Worm (Caenorhabditis elegans) whole organism, L1 larva: ENCODE measurements around the gene irld-63.

ENCODE experiments used
- C16A3.4 ChIP-seq: fragments of 150-350 bp; optimal IDR thresholded peaks from 2 replicates; lab custom pipeline; 2014; ENCODE audit warnings: missing biosample characterization, missing genetic modification characterization
- C34B4.2 ChIP-seq: sonication (generic microtip); optimal IDR thresholded peaks from 2 replicates; lab custom pipeline; 2017; ENCODE audit warnings: mild to moderate bottlenecking, missing genetic modification characterization, missing compliant biosample characterization
- F16B12.6 ChIP-seq: fragments of 150-350 bp; optimal IDR thresholded peaks from 2 replicates; lab custom pipeline; 2014; ENCODE audit warnings: missing biosample characterization, missing genetic modification characterization
- aha-1 ChIP-seq: fragments of 150-350 bp; optimal IDR thresholded peaks from 2 replicates; lab custom pipeline; 2014; ENCODE audit warnings: missing biosample characterization, missing genetic modification characterization
- alr-1 ChIP-seq: fragments of 200-800 bp; sonication (Bioruptor generic); optimal IDR thresholded peaks from 2 replicates; lab custom pipeline; 2018; ENCODE audit warnings: borderline replicate concordance, mild to moderate bottlenecking, missing genetic modification characterization, missing compliant biosample characterization
- aly-2 ChIP-seq: fragments of 150-350 bp; optimal IDR thresholded peaks from 2 replicates; lab custom pipeline; 2014; ENCODE audit warnings: missing biosample characterization, missing genetic modification characterization
- ama-1 ChIP-seq: fragments of 150-350 bp; optimal IDR thresholded peaks from 2 replicates; lab custom pipeline; 2014
- ceh-8 ChIP-seq: fragments of 200-800 bp; sonication (Bioruptor generic); optimal IDR thresholded peaks from 2 replicates; lab custom pipeline; 2018; ENCODE audit warnings: mild to moderate bottlenecking, missing genetic modification characterization, moderate library complexity, missing compliant biosample characterization
- ceh-82 ChIP-seq, 3 experiments: fragments of 150-350 bp in 1 of 3; sonication (generic microtip) in 2 of 3; optimal IDR thresholded peaks; 2 replicates each; lab custom pipeline; 2014 to 2017; ENCODE audit warnings: missing biosample characterization in 3 of 3, missing genetic modification characterization in 3 of 3
- ceh-90 ChIP-seq: sonication (generic microtip); optimal IDR thresholded peaks from 2 replicates; lab custom pipeline; 2016; ENCODE audit warnings: missing genetic modification characterization, missing compliant biosample characterization
- ces-1 ChIP-seq: fragments of 150-350 bp; optimal IDR thresholded peaks from 2 replicates; lab custom pipeline; 2014; ENCODE audit warnings: missing biosample characterization, missing genetic modification reagents, missing genetic modification characterization
- dsc-1 ChIP-seq: sonication (generic microtip); optimal IDR thresholded peaks from 2 replicates; lab custom pipeline; 2016; ENCODE audit warnings: mild to moderate bottlenecking, missing genetic modification characterization, missing compliant biosample characterization
- elt-2 ChIP-seq: sonication (generic microtip); optimal IDR thresholded peaks from 2 replicates; lab custom pipeline; 2016; ENCODE audit warnings: missing genetic modification characterization, mild to moderate bottlenecking, inconsistent platforms, missing compliant biosample characterization, missing genetic modification reagents
- fkh-4 ChIP-seq: sonication (generic microtip); optimal IDR thresholded peaks from 2 replicates; lab custom pipeline; 2016; ENCODE audit warnings: missing compliant biosample characterization, missing genetic modification characterization, borderline replicate concordance
- fkh-8 ChIP-seq: sonication (generic microtip); optimal IDR thresholded peaks from 2 replicates; lab custom pipeline; 2016; ENCODE audit warnings: mild to moderate bottlenecking, missing genetic modification characterization, missing compliant biosample characterization
- grh-1 ChIP-seq: fragments of 200-800 bp; sonication (Bioruptor generic); IDR thresholded peaks from 2 replicates; pipeline ENCODE4 v1.3.6; 2022; ENCODE audit warnings: missing genetic modification reagents, missing genetic modification characterization, missing compliant biosample characterization
- hlh-17 ChIP-seq: fragments of 200-800 bp; sonication (Bioruptor generic); optimal IDR thresholded peaks from 2 replicates; lab custom pipeline; 2018; ENCODE audit warnings: missing genetic modification characterization, mild to moderate bottlenecking, missing compliant biosample characterization, moderate library complexity, borderline replicate concordance
- hlh-4 ChIP-seq: sonication (generic microtip); optimal IDR thresholded peaks from 2 replicates; lab custom pipeline; 2016; ENCODE audit warnings: mild to moderate bottlenecking, missing genetic modification characterization, missing compliant biosample characterization
- irx-1 ChIP-seq: sonication (generic microtip); optimal IDR thresholded peaks from 2 replicates; lab custom pipeline; 2016; ENCODE audit warnings: missing genetic modification characterization, missing compliant biosample characterization
- isw-1 ChIP-seq: fragments of 200-800 bp; sonication (Bioruptor generic); IDR thresholded peaks from 2 replicates; pipeline ENCODE4 v1.3.6; 2022; ENCODE audit warnings: missing genetic modification characterization, missing compliant biosample characterization
- lin-14 ChIP-seq: fragments of 200-800 bp; sonication (Bioruptor generic); optimal IDR thresholded peaks from 2 replicates; lab custom pipeline; 2018; ENCODE audit warnings: mild to moderate bottlenecking, missing genetic modification characterization, moderate library complexity, missing compliant biosample characterization
- lin-15B ChIP-seq: fragments of 150-350 bp; sonication (generic microtip); optimal IDR thresholded peaks from 3 replicates; lab custom pipeline; 2014; ENCODE audit warnings: missing biosample characterization, missing genetic modification characterization
- lin-39 ChIP-seq: fragments of 150-350 bp; optimal IDR thresholded peaks from 2 replicates; lab custom pipeline; 2014; ENCODE audit warnings: missing biosample characterization, missing genetic modification reagents, missing genetic modification characterization
- lir-3 ChIP-seq: sonication (generic microtip); optimal IDR thresholded peaks from 2 replicates; lab custom pipeline; 2016; ENCODE audit warnings: mild to moderate bottlenecking, missing genetic modification characterization, moderate library complexity, missing compliant biosample characterization; ENCODE audit not compliant: poor library complexity
- lsy-2 ChIP-seq, 2 experiments: fragments of 150-350 bp; optimal IDR thresholded peaks; 2 replicates each; lab custom pipeline; 2014; ENCODE audit warnings: missing biosample characterization in 2 of 2, missing genetic modification characterization in 2 of 2
- mab-9 ChIP-seq: fragments of 200-800 bp; sonication (Bioruptor generic); IDR thresholded peaks from 2 replicates; pipeline ENCODE4 v1.3.6; 2022; ENCODE audit warnings: missing genetic modification reagents, missing genetic modification characterization, missing compliant biosample characterization
- mef-2 ChIP-seq: fragments of 150-350 bp; optimal IDR thresholded peaks from 2 replicates; lab custom pipeline; 2014; ENCODE audit warnings: missing biosample characterization, missing genetic modification characterization
- mep-1 ChIP-seq: fragments of 150-350 bp; optimal IDR thresholded peaks from 2 replicates; lab custom pipeline; 2014; ENCODE audit warnings: missing biosample characterization, missing genetic modification characterization
- nhr-11 ChIP-seq: fragments of 150-350 bp; optimal IDR thresholded peaks from 2 replicates; lab custom pipeline; 2014; ENCODE audit warnings: missing biosample characterization, missing genetic modification characterization
- nhr-71 ChIP-seq: sonication (generic microtip); optimal IDR thresholded peaks from 2 replicates; lab custom pipeline; 2016; ENCODE audit warnings: mild to moderate bottlenecking, missing genetic modification characterization, moderate library complexity, missing compliant biosample characterization
- nhr-76 ChIP-seq: sonication (generic microtip); optimal IDR thresholded peaks from 2 replicates; lab custom pipeline; 2017; ENCODE audit warnings: missing biosample characterization, missing genetic modification characterization
- nhr-84 ChIP-seq: sonication (generic microtip); optimal IDR thresholded peaks from 2 replicates; lab custom pipeline; 2017; ENCODE audit warnings: missing biosample characterization, missing genetic modification characterization
- nhr-90 ChIP-seq: sonication (generic microtip); optimal IDR thresholded peaks from 2 replicates; lab custom pipeline; 2016; ENCODE audit warnings: mild to moderate bottlenecking, missing genetic modification characterization, missing compliant biosample characterization; ENCODE audit not compliant: poor library complexity
- skn-1 ChIP-seq: fragments of 150-350 bp; optimal IDR thresholded peaks from 2 replicates; lab custom pipeline; 2014; ENCODE audit warnings: missing biosample characterization, missing genetic modification characterization
- snpc-4 ChIP-seq: fragments of 150-350 bp; optimal IDR thresholded peaks from 2 replicates; lab custom pipeline; 2014; ENCODE audit warnings: missing biosample characterization, missing genetic modification characterization
- snu-23 ChIP-seq: sonication (generic microtip); optimal IDR thresholded peaks from 2 replicates; lab custom pipeline; 2016; ENCODE audit warnings: missing genetic modification characterization, missing compliant biosample characterization
- sox-4 ChIP-seq: sonication (generic microtip); optimal IDR thresholded peaks from 2 replicates; lab custom pipeline; 2016; ENCODE audit warnings: missing genetic modification characterization, missing compliant biosample characterization
- sptf-1 ChIP-seq: fragments of 150-350 bp; optimal IDR thresholded peaks from 2 replicates; lab custom pipeline; 2014; ENCODE audit warnings: missing biosample characterization, missing genetic modification characterization
- swsn-7 ChIP-seq: sonication (generic microtip); optimal IDR thresholded peaks from 2 replicates; lab custom pipeline; 2016; ENCODE audit warnings: missing genetic modification characterization, missing compliant biosample characterization
- tbx-2 ChIP-seq: sonication (generic microtip); optimal IDR thresholded peaks from 2 replicates; lab custom pipeline; 2016; ENCODE audit warnings: missing genetic modification characterization, missing compliant biosample characterization
- tlp-1 ChIP-seq: fragments of 150-350 bp; optimal IDR thresholded peaks from 2 replicates; lab custom pipeline; 2014; ENCODE audit warnings: missing biosample characterization, missing genetic modification characterization
- unc-30 ChIP-seq: sonication (generic microtip); optimal IDR thresholded peaks from 2 replicates; lab custom pipeline; 2017; ENCODE audit warnings: missing biosample characterization, missing genetic modification characterization
- unc-86 ChIP-seq: sonication (generic microtip); optimal IDR thresholded peaks from 2 replicates; lab custom pipeline; 2016; ENCODE audit warnings: missing genetic modification characterization, missing compliant biosample characterization
- xbp-1 ChIP-seq: sonication (generic microtip); optimal IDR thresholded peaks from 2 replicates; lab custom pipeline; 2016; ENCODE audit warnings: missing genetic modification characterization, missing compliant biosample characterization
- zag-1 ChIP-seq: fragments of 150-350 bp; optimal IDR thresholded peaks from 2 replicates; lab custom pipeline; 2014; ENCODE audit warnings: missing biosample characterization, missing genetic modification characterization
- zip-4 ChIP-seq: fragments of 200-800 bp; sonication (Bioruptor generic); optimal IDR thresholded peaks from 2 replicates; lab custom pipeline; 2018; ENCODE audit warnings: mild to moderate bottlenecking, missing genetic modification characterization, moderate library complexity, missing compliant biosample characterization
- ztf-4 ChIP-seq: fragments of 150-350 bp; optimal IDR thresholded peaks from 2 replicates; lab custom pipeline; 2014; ENCODE audit warnings: missing biosample characterization, missing genetic modification characterization

Gene irld-63

ce11 chrII:2885518-2886449, 44.7 kb upstream of the irld-63 start:
- TF ChIP-seq isw-1 (GFP tag; lab: Robert Waterston, UW) (no peak), nhr-11 (tag; lab: Kevin White, UChicago) (no peak), fkh-8 (tag; lab: Kevin White, UChicago) (no peak), grh-1 (GFP tag; lab: Robert Waterston, UW) (no peak), snpc-4 (tag; lab: Kevin White, UChicago) (no peak), lir-3 (tag; lab: Kevin White, UChicago) (no peak), mef-2 (no peak), irx-1 (tag; lab: Kevin White, UChicago) (no peak), snu-23 (GFP tag; lab: Kevin White, UChicago) (no peak), zip-4 (GFP tag; lab: Kevin White, UChicago) (no peak), lsy-2 (tag; optimal IDR thresholded peaks at IDR 0.05; lab: Kevin White, UChicago) (no peak), lin-14 (GFP tag; lab: Kevin White, UChicago) (no peak), nhr-90 (tag; lab: Kevin White, UChicago) (no peak), skn-1 (tag; lab: Kevin White, UChicago) (no peak)

- peak; percentile 56 for TF ChIP-seq ztf-4 (tag; lab: Kevin White, UChicago)
- peak; percentile 95 for TF ChIP-seq mab-9 (GFP tag; lab: Robert Waterston, UW)
- TF ChIP-seq aha-1 (tag; lab: Kevin White, UChicago) = no peak
- peak; percentile 90 to 91 for TF ChIP-seq lsy-2 (tag; optimal IDR thresholded peaks at IDR 0.05; lab: Kevin White, UChicago)
- peak; percentile 96 for TF ChIP-seq nhr-71
- no peak for TF ChIP-seq unc-30 (tag; lab: Kevin White, UChicago)
- peak; percentile 11 for TF ChIP-seq nhr-11 (tag; lab: Kevin White, UChicago)
- TF ChIP-seq lin-15B = peak; percentile 94
- TF ChIP-seq C16A3.4 = peak; percentile 90
- TF ChIP-seq elt-2 (tag; lab: Kevin White, UChicago) = peak; percentile 86
- TF ChIP-seq ceh-90 (tag; lab: Kevin White, UChicago) = peak; percentile 97
- TF ChIP-seq C34B4.2 (tag; lab: Kevin White, UChicago) = peak; percentile 74
- TF ChIP-seq ama-1 (lab: Kevin White, UChicago) = no peak
- peak; percentile 81 for TF ChIP-seq mep-1
- TF ChIP-seq sox-4 (tag; lab: Kevin White, UChicago) = peak; percentile 95
- TF ChIP-seq zag-1 (tag; lab: Kevin White, UChicago) = no peak
- TF ChIP-seq ceh-82 (tag; optimal IDR thresholded peaks at IDR 0.05; lab: Kevin White, UChicago) = peak; percentile 95 to 98 (median 95)
- TF ChIP-seq fkh-4 = peak; percentile 99
- peak; percentile 97 for TF ChIP-seq dsc-1
- no peak for TF ChIP-seq nhr-76 (tag; lab: Kevin White, UChicago)
- TF ChIP-seq nhr-84 (tag; lab: Kevin White, UChicago) = no peak
- no peak for TF ChIP-seq ces-1
- no peak for TF ChIP-seq sptf-1 (tag; lab: Kevin White, UChicago)
- peak; percentile 61 for TF ChIP-seq F16B12.6 (tag; lab: Kevin White, UChicago)
- TF ChIP-seq alr-1 (tag; lab: Kevin White, UChicago) = no peak
- TF ChIP-seq lin-39 = peak; percentile 81
- no peak for TF ChIP-seq tlp-1 (tag; lab: Kevin White, UChicago)
- no peak for TF ChIP-seq hlh-4 (tag; lab: Kevin White, UChicago)
- peak; percentile 85 for TF ChIP-seq ceh-8 (GFP tag; lab: Kevin White, UChicago)
- TF ChIP-seq tbx-2 (tag; lab: Kevin White, UChicago) = peak; percentile 95
- peak; percentile 75 for TF ChIP-seq snpc-4 (tag; lab: Kevin White, UChicago)
- peak; percentile 93 for TF ChIP-seq swsn-7 (tag; lab: Kevin White, UChicago)
- peak; percentile 61 for TF ChIP-seq aly-2
- peak; percentile 96 for TF ChIP-seq hlh-17
- peak; percentile 94 for TF ChIP-seq snu-23 (GFP tag; lab: Kevin White, UChicago)
- peak; percentile 53 for TF ChIP-seq mef-2
- TF ChIP-seq xbp-1 (tag; lab: Kevin White, UChicago) = peak; percentile 92
- TF ChIP-seq zip-4 (GFP tag; lab: Kevin White, UChicago) = peak; percentile 85
- TF ChIP-seq unc-86 = peak; percentile 89
Observed at ce11 chrII:2888957-2889630, 41.4 kb upstream of the irld-63 start, which contains the start of gene pinn-1. Gene pinn-1 (minus strand): TSS chrII:2889007.
